Fruit fly (Drosophila melanogaster) whole organism, embryonic: ENCODE results near the gene sti.
A peak's percentile ranks its signal among the peaks of the same experiment; 100 is the strongest.

Experiments used
- Abd-B ChIP-seq: fragments of 200-800 bp; sonication (Bioruptor generic); optimal IDR thresholded peaks from 2 replicates; lab custom pipeline; 2018; ENCODE audit warnings: missing biosample characterization, mild to moderate bottlenecking, missing genetic modification characterization, moderate library complexity
- BEAF-32 ChIP-seq: fragments of 200-800 bp; sonication (Bioruptor generic); optimal IDR thresholded peaks from 3 replicates; lab custom pipeline; 2017; ENCODE audit warnings: missing biosample characterization, missing genetic modification characterization, mild to moderate bottlenecking, moderate library complexity, missing genetic modification reagents
- CG10321 ChIP-seq: fragments of 200-800 bp; sonication (Bioruptor generic); IDR thresholded peaks from 2 replicates; pipeline ENCODE4 v1.3.6; 2022; ENCODE audit warnings: missing biosample characterization, missing genetic modification characterization
- CG10959 ChIP-seq: fragments of 200-800 bp; sonication (Bioruptor generic); IDR thresholded peaks from 2 replicates; pipeline ENCODE4 v1.3.6; 2022; ENCODE audit warnings: missing biosample characterization, missing genetic modification characterization
- CG10979 ChIP-seq: fragments of 200-800 bp; sonication (Bioruptor generic); optimal IDR thresholded peaks from 2 replicates; lab custom pipeline; 2018; ENCODE audit warnings: missing biosample characterization, mild to moderate bottlenecking, missing genetic modification characterization, moderate library complexity
- CG11695 ChIP-seq: fragments of 200-800 bp; sonication (Bioruptor generic); IDR thresholded peaks from 3 replicates; pipeline ENCODE4 v1.3.6; 2022; ENCODE audit warnings: missing biosample characterization, missing genetic modification characterization
- CG12299 ChIP-seq: fragments of 200-800 bp; sonication (Bioruptor generic); optimal IDR thresholded peaks from 2 replicates; lab custom pipeline; 2018; ENCODE audit warnings: missing biosample characterization, mild to moderate bottlenecking, missing genetic modification characterization
- CG13287 ChIP-seq: fragments of 200-800 bp; sonication (Bioruptor generic); IDR thresholded peaks from 2 replicates; pipeline ENCODE4 v1.3.6; 2022; ENCODE audit warnings: missing biosample characterization, missing genetic modification characterization; ENCODE audit not compliant: partially characterized antibody
- CG17328 ChIP-seq: fragments of 200-800 bp; sonication (Bioruptor generic); IDR thresholded peaks from 2 replicates; pipeline ENCODE4 v1.3.6; 2022; ENCODE audit warnings: missing biosample characterization, missing genetic modification characterization
- CG17361 ChIP-seq: fragments of 200-800 bp; sonication (Bioruptor generic); IDR thresholded peaks from 3 replicates; pipeline ENCODE4 v1.3.6; 2022; ENCODE audit warnings: missing biosample characterization, missing genetic modification characterization
- CG2875 ChIP-seq: fragments of 200-800 bp; sonication (Bioruptor generic); optimal IDR thresholded peaks from 2 replicates; lab custom pipeline; 2017; ENCODE audit warnings: missing biosample characterization, mild to moderate bottlenecking, missing genetic modification characterization, missing genetic modification reagents
- CG30431 ChIP-seq: fragments of 200-800 bp; sonication (Bioruptor generic); optimal IDR thresholded peaks from 2 replicates; lab custom pipeline; 2017; ENCODE audit warnings: missing biosample characterization, missing genetic modification characterization
- CG31388 ChIP-seq: fragments of 200-800 bp; sonication (Bioruptor generic); optimal IDR thresholded peaks from 2 replicates; lab custom pipeline; 2016; ENCODE audit warnings: missing biosample characterization, missing genetic modification characterization
- CG4820 ChIP-seq: fragments of 200-800 bp; sonication (Bioruptor generic); optimal IDR thresholded peaks from 3 replicates; lab custom pipeline; 2016; ENCODE audit warnings: missing biosample characterization, missing genetic modification characterization
- CG6765 ChIP-seq: fragments of 200-800 bp; sonication (Bioruptor generic); optimal IDR thresholded peaks from 3 replicates; lab custom pipeline; 2017; ENCODE audit warnings: missing biosample characterization, mild to moderate bottlenecking, missing genetic modification characterization
- CG7556 ChIP-seq: fragments of 200-800 bp; sonication (Bioruptor generic); optimal IDR thresholded peaks from 2 replicates; lab custom pipeline; 2017; ENCODE audit warnings: missing biosample characterization, mild to moderate bottlenecking, missing genetic modification characterization
- CG8089 ChIP-seq: fragments of 200-800 bp; sonication (Bioruptor generic); optimal IDR thresholded peaks from 3 replicates; lab custom pipeline; 2016; ENCODE audit warnings: missing biosample characterization, missing genetic modification characterization
- Dp ChIP-seq: fragments of 200-800 bp; sonication (Bioruptor generic); optimal IDR thresholded peaks from 2 replicates; lab custom pipeline; 2018; ENCODE audit warnings: missing biosample characterization, mild to moderate bottlenecking, missing genetic modification characterization, moderate library complexity
- E2f2 ChIP-seq: fragments of 200-800 bp; sonication (Bioruptor generic); IDR thresholded peaks from 2 replicates; pipeline ENCODE4 v1.3.6; 2022; ENCODE audit warnings: missing biosample characterization, missing genetic modification characterization
- Eip74EF ChIP-seq, 2 experiments: fragments of 200-800 bp in 1 of 2; fragments of >200 bp in 1 of 2; sonication (Bioruptor generic) in 1 of 2; optimal IDR thresholded peaks; 2 replicates each; lab custom pipeline; 2017 to 2019; ENCODE audit warnings: missing biosample characterization in 2 of 2, missing genetic modification characterization in 2 of 2, mild to moderate bottlenecking in 1 of 2, moderate library complexity in 1 of 2
- Gug ChIP-seq: fragments of 200-800 bp; sonication (Bioruptor generic); IDR thresholded peaks from 4 replicates; pipeline ENCODE4 v1.3.6; 2022; ENCODE audit warnings: missing biosample characterization, missing genetic modification characterization
- Hr51 ChIP-seq, 2 experiments: fragments of 200-800 bp; sonication (Bioruptor generic); optimal IDR thresholded peaks; 2 replicates in 1 of 2; 3 replicates in 1 of 2; lab custom pipeline; 2016 to 2018; ENCODE audit warnings: missing biosample characterization in 2 of 2, missing genetic modification characterization in 2 of 2, mild to moderate bottlenecking in 1 of 2, moderate library complexity in 1 of 2
- MBD-R2 ChIP-seq: fragments of 200-800 bp; sonication (Bioruptor generic); IDR thresholded peaks from 2 replicates; pipeline ENCODE4 v1.3.6; 2022; ENCODE audit warnings: missing biosample characterization, missing genetic modification characterization
- Myb ChIP-seq: fragments of 200-800 bp; sonication (Bioruptor generic); optimal IDR thresholded peaks from 2 replicates; lab custom pipeline; 2016; ENCODE audit warnings: missing biosample characterization, missing genetic modification characterization
- Neu2 ChIP-seq: fragments of 200-800 bp; sonication (Bioruptor generic); optimal IDR thresholded peaks from 3 replicates; lab custom pipeline; 2016; ENCODE audit warnings: missing biosample characterization, missing genetic modification characterization, borderline replicate concordance
- Taf1 ChIP-seq: fragments of 200-800 bp; sonication (Bioruptor generic); IDR thresholded peaks from 2 replicates; pipeline ENCODE4 v1.3.6; 2022; ENCODE audit warnings: missing biosample characterization, missing genetic modification characterization
- Xbp1 ChIP-seq: fragments of 200-800 bp; sonication (Bioruptor generic); optimal IDR thresholded peaks from 3 replicates; lab custom pipeline; 2016; ENCODE audit warnings: missing biosample characterization, mild to moderate bottlenecking, missing genetic modification characterization
- amos ChIP-seq: fragments of 200-800 bp; sonication (Bioruptor generic); IDR thresholded peaks from 2 replicates; pipeline ENCODE4 v1.3.6; 2022; ENCODE audit warnings: missing biosample characterization, missing genetic modification characterization; ENCODE audit not compliant: partially characterized antibody
- bigmax ChIP-seq: fragments of 200-800 bp; sonication (Bioruptor generic); optimal IDR thresholded peaks from 2 replicates; lab custom pipeline; 2018; ENCODE audit warnings: missing biosample characterization, mild to moderate bottlenecking, missing genetic modification characterization
- ci ChIP-seq: fragments of 200-800 bp; sonication (Bioruptor generic); IDR thresholded peaks from 3 replicates; pipeline ENCODE4 v1.3.6; 2022; ENCODE audit warnings: missing biosample characterization, missing genetic modification characterization
- dm ChIP-seq: fragments of 200-800 bp; sonication (Bioruptor generic); optimal IDR thresholded peaks from 3 replicates; lab custom pipeline; 2016; ENCODE audit warnings: missing biosample characterization, missing genetic modification characterization
- ems ChIP-seq: fragments of 200-800 bp; sonication (Bioruptor generic); optimal IDR thresholded peaks from 3 replicates; lab custom pipeline; 2016; ENCODE audit warnings: missing biosample characterization, missing genetic modification characterization
- fd64A ChIP-seq: fragments of 200-800 bp; sonication (Bioruptor generic); optimal IDR thresholded peaks from 3 replicates; lab custom pipeline; 2018; ENCODE audit warnings: missing biosample characterization, mild to moderate bottlenecking, missing genetic modification characterization
- gfzf ChIP-seq: fragments of 200-800 bp; sonication (Bioruptor generic); optimal IDR thresholded peaks from 2 replicates; lab custom pipeline; 2016; ENCODE audit warnings: missing biosample characterization, mild to moderate bottlenecking, missing genetic modification characterization, moderate library complexity
- grau ChIP-seq: fragments of 200-800 bp; optimal IDR thresholded peaks from 3 replicates; lab custom pipeline; 2019; ENCODE audit warnings: missing biosample characterization, mild to moderate bottlenecking, missing genetic modification characterization, moderate library complexity
- grn ChIP-seq: fragments of 200-800 bp; sonication (Bioruptor generic); optimal IDR thresholded peaks from 3 replicates; lab custom pipeline; 2017; ENCODE audit warnings: missing biosample characterization, missing genetic modification characterization
- her ChIP-seq: fragments of 200-800 bp; sonication (Bioruptor generic); optimal IDR thresholded peaks from 2 replicates; lab custom pipeline; 2016; ENCODE audit warnings: missing biosample characterization, missing genetic modification characterization
- hkb ChIP-seq, 2 experiments: fragments of 200-800 bp in 1 of 2; fragments of >200 bp in 1 of 2; sonication (Bioruptor generic) in 1 of 2; IDR thresholded peaks in 1 of 2; optimal IDR thresholded peaks in 1 of 2; 2 replicates each; pipeline versions ENCODE4 v1.3.6 to Lab custom; 2017 to 2022; ENCODE audit warnings: missing biosample characterization in 1 of 2, missing genetic modification characterization in 1 of 2
- insv ChIP-seq, 2 experiments: fragments of 200-800 bp; sonication (Bioruptor generic); optimal IDR thresholded peaks; 3 replicates each; lab custom pipeline; 2016 to 2018; ENCODE audit warnings: missing biosample characterization in 2 of 2, missing genetic modification characterization in 2 of 2
- nerfin-2 ChIP-seq: fragments of 200-800 bp; sonication (Bioruptor generic); IDR thresholded peaks from 2 replicates; pipeline ENCODE4 v1.3.6; 2022; ENCODE audit warnings: missing biosample characterization, missing genetic modification characterization; ENCODE audit not compliant: partially characterized antibody
- pros ChIP-seq: fragments of 200-800 bp; sonication (Bioruptor generic); optimal IDR thresholded peaks from 3 replicates; lab custom pipeline; 2019; ENCODE audit warnings: missing biosample characterization, mild to moderate bottlenecking, missing genetic modification characterization, moderate library complexity
- pzg ChIP-seq: fragments of 200-800 bp; sonication (Bioruptor generic); optimal IDR thresholded peaks from 3 replicates; lab custom pipeline; 2018; ENCODE audit warnings: missing biosample characterization, mild to moderate bottlenecking, missing genetic modification characterization, moderate library complexity
- row ChIP-seq: fragments of 200-800 bp; sonication (Bioruptor generic); IDR thresholded peaks from 3 replicates; pipeline ENCODE4 v1.3.6; 2022; ENCODE audit warnings: missing biosample characterization, missing genetic modification characterization
- schlank ChIP-seq: fragments of 200-800 bp; sonication (Bioruptor generic); optimal IDR thresholded peaks from 2 replicates; lab custom pipeline; 2018; ENCODE audit warnings: missing biosample characterization, mild to moderate bottlenecking, missing genetic modification characterization
- sens ChIP-seq: fragments of 200-800 bp; sonication (Bioruptor generic); peaks from one replicate; lab custom pipeline; 2016; ENCODE audit warnings: missing biosample characterization, missing genetic modification characterization
- sima ChIP-seq: fragments of 200-800 bp; sonication (Bioruptor generic); optimal IDR thresholded peaks from 2 replicates; lab custom pipeline; 2016; ENCODE audit warnings: missing biosample characterization, missing genetic modification characterization
- slbo ChIP-seq: fragments of 200-800 bp; sonication (Bioruptor generic); IDR thresholded peaks from 2 replicates; pipeline ENCODE4 v1.3.6; 2022; ENCODE audit warnings: missing biosample characterization, missing genetic modification characterization
- stwl ChIP-seq: fragments of 200-800 bp; sonication (Bioruptor generic); optimal IDR thresholded peaks from 3 replicates; lab custom pipeline; 2018; ENCODE audit warnings: missing biosample characterization, mild to moderate bottlenecking, missing genetic modification characterization, moderate library complexity
- trem ChIP-seq: fragments of 200-800 bp; optimal IDR thresholded peaks from 3 replicates; lab custom pipeline; 2019; ENCODE audit warnings: missing biosample characterization, mild to moderate bottlenecking, missing genetic modification characterization, moderate library complexity
- vfl ChIP-seq: fragments of 200-800 bp; sonication (Bioruptor generic); optimal IDR thresholded peaks from 2 replicates; lab custom pipeline; 2016; ENCODE audit warnings: missing biosample characterization, missing genetic modification characterization

sti gene

DNA sequence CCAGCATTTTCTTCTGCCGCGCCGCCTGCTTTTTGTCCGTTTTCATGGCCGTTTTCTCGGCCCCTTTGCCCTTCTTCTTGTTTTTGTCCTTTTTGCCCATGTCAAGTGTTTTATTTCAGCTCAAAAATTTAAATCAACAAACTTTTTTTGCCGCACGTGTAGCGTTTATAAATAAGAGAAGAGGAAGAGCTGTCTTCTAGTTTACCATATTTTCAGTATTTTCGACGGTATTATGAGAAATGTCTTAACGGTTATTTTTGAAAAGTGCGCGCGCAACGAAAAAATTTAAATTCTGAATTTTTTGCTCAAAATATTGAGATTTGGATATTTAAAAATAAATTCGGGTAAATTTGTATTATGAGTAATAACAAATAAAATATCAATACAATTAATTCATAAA is 22.5 kb upstream of the sti start, which contains the start of gene CG4069 (continued):
- TF ChIP-seq CG17361 (GFP tag; lab: Robert Waterston, UW) (no peak), vfl (GFP tag; lab: Kevin White, UChicago) (no peak), Hr51 (GFP tag; optimal IDR thresholded peaks at IDR 0.05; lab: Kevin White, UChicago) (no peak), schlank (no peak), dm (GFP tag; lab: Kevin White, UChicago) (peak; percentile 93), BEAF-32 (GFP tag; lab: Kevin White, UChicago) (peak; percentile 20), Taf1 (no peak), CG6765 (no peak), her (peak; percentile 99), Gug (no peak), CG4820 (GFP tag; lab: Kevin White, UChicago) (no peak), CG11695 (GFP tag; lab: Robert Waterston, UW) (no peak), slbo (GFP tag; lab: Robert Waterston, UW) (no peak), ci (GFP tag; lab: Robert Waterston, UW) (no peak), stwl (tag; lab: Kevin White, UChicago) (peak; percentile 14), sima (GFP tag; lab: Kevin White, UChicago) (no peak), fd64A (GFP tag; lab: Kevin White, UChicago) (no peak), pros (GFP tag; lab: Kevin White, UChicago) (no peak), Abd-B (GFP tag; lab: Kevin White, UChicago) (no peak), Neu2 (GFP tag; lab: Kevin White, UChicago) (no peak), CG7556 (GFP tag; lab: Kevin White, UChicago) (no peak), CG10321 (GFP tag; lab: Robert Waterston, UW) (no peak), Eip74EF (GFP tag; optimal IDR thresholded peaks at IDR 0.05; lab: Kevin White, UChicago) (no peak), gfzf (GFP tag; lab: Kevin White, UChicago) (peak; percentile 84), insv (GFP tag; optimal IDR thresholded peaks at IDR 0.05; lab: Kevin White, UChicago) (no peak), ems (no peak), CG10959 (GFP tag; lab: Robert Waterston, UW) (no peak), Dp (GFP tag; lab: Kevin White, UChicago) (peak; percentile 97)

DNA sequence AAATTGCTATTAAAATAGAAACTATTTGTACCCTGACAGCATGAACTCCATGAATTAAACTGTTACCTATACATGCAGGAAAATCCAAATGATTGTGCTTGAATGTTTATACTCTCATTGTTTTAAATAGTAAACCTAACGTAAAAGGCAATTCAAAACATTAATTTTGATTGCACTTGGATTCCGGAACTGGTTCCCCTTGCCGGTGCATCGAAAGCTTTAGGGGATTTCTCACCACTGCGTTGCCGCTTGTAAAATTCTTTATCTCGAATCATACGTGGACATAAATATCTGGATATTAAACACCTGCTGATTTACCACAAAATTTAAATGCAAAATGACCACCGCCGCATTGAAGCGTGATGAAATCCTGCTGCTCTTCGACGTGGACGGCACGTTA is 19.7 kb upstream of the sti start, which contains the start of gene Pmm2:
Gene Pmm2, plus strand, starts transcription at position 273 of the 400 bp plus-strand sequence.
- TF ChIP-seq Xbp1, result peak; percentile 15
- TF ChIP-seq MBD-R2 (GFP tag; lab: Robert Waterston, UW), result peak; percentile 42; the same call in 1 of the 2 replicates
- TF ChIP-seq grn (GFP tag; lab: Kevin White, UChicago), result peak; percentile 75
- TF ChIP-seq bigmax (GFP tag; lab: Kevin White, UChicago), result no peak
- TF ChIP-seq amos (GFP tag; lab: Robert Waterston, UW), result peak; percentile 24; the same call in 1 of the 2 replicates
- TF ChIP-seq CG8089 (GFP tag; lab: Kevin White, UChicago), result no peak
- peak; percentile 19 for TF ChIP-seq grau (tag; lab: Kevin White, UChicago)
- TF ChIP-seq trem (tag; lab: Kevin White, UChicago), result peak; percentile 3
- TF ChIP-seq row (GFP tag; lab: Robert Waterston, UW), result peak; percentile 23; the same call in 1 of the 3 replicates
- no peak for TF ChIP-seq CG30431 (GFP tag; lab: Kevin White, UChicago)
- peak; percentile 57 for TF ChIP-seq sens (GFP tag; lab: Kevin White, UChicago)
- no peak for TF ChIP-seq CG2875 (GFP tag; lab: Kevin White, UChicago)
- peak; percentile 26 for TF ChIP-seq Dp (GFP tag; lab: Kevin White, UChicago)
- TF ChIP-seq CG12299 (tag; lab: Kevin White, UChicago), result no peak
- TF ChIP-seq CG13287 (GFP tag; lab: Robert Waterston, UW), result peak; percentile 41
- no peak for TF ChIP-seq CG10979
- TF ChIP-seq pzg, result peak; percentile 36
- TF ChIP-seq Myb (GFP tag; lab: Kevin White, UChicago), result peak; percentile 15
- TF ChIP-seq CG17328 (GFP tag; lab: Robert Waterston, UW), result 0 out of 2 replicates have a peak, but pooled peaks have one; percentile 10
- TF ChIP-seq nerfin-2 (GFP tag; lab: Robert Waterston, UW), result 0 out of 2 replicates have a peak, but pooled peaks have one; percentile 18
- TF ChIP-seq E2f2 (GFP tag; lab: Robert Waterston, UW), result peak; percentile 63
- TF ChIP-seq hkb (optimal IDR thresholded peaks at IDR 0.05; lab: Kevin White, UChicago), result no peak
- TF ChIP-seq hkb (GFP tag; IDR thresholded peaks at IDR 0.05; lab: Robert Waterston, UW), result 0 out of 2 replicates have a peak, but pooled peaks have one; percentile 7
- no peak for TF ChIP-seq CG31388
